Worm (Caenorhabditis elegans) whole organism, early embryonic: ENCODE results near the gene npp-15.

Experiments
- F13C5.2 ChIP-seq: sonication (generic microtip); optimal IDR thresholded peaks from 2 replicates; lab custom pipeline; 2017; ENCODE audit warnings: mild to moderate bottlenecking, missing genetic modification characterization, inconsistent platforms, missing compliant biosample characterization
- aly-1 ChIP-seq: sonication (generic microtip); optimal IDR thresholded peaks from 2 replicates; lab custom pipeline; 2016; ENCODE audit warnings: missing genetic modification characterization, missing compliant biosample characterization
- ama-1 ChIP-seq: fragments of 150-350 bp; optimal IDR thresholded peaks from 2 replicates; lab custom pipeline; 2014
- ceh-36 ChIP-seq: sonication (generic microtip); optimal IDR thresholded peaks from 2 replicates; lab custom pipeline; 2016; ENCODE audit warnings: missing genetic modification characterization, inconsistent platforms, missing compliant biosample characterization
- flt-1 ChIP-seq: fragments of 200-800 bp; sonication (Bioruptor generic); IDR thresholded peaks from 2 replicates; pipeline ENCODE4 v1.3.6; 2022; ENCODE audit warnings: missing genetic modification characterization, missing compliant biosample characterization
- hmg-4 ChIP-seq: fragments of 200-800 bp; sonication (Bioruptor generic); optimal IDR thresholded peaks from 2 replicates; lab custom pipeline; 2018; ENCODE audit warnings: mild to moderate bottlenecking, missing genetic modification characterization, missing compliant biosample characterization
- scrt-1 ChIP-seq: fragments of 200-800 bp; sonication (Bioruptor generic); IDR thresholded peaks from 2 replicates; pipeline ENCODE4 v1.3.6; 2022; ENCODE audit warnings: missing genetic modification characterization, missing compliant biosample characterization
- tbx-11 ChIP-seq: fragments of 200-800 bp; sonication (Bioruptor generic); IDR thresholded peaks from 2 replicates; pipeline ENCODE4 v1.3.6; 2022; ENCODE audit warnings: missing genetic modification characterization, missing compliant biosample characterization

- TF ChIP-seq ama-1 (lab: Kevin White, UChicago) = no peak
- no peak for TF ChIP-seq scrt-1 (GFP tag; lab: Robert Waterston, UW)
- TF ChIP-seq F13C5.2 (tag; lab: Kevin White, UChicago) = no peak
- no peak for TF ChIP-seq hmg-4 (GFP tag; lab: Kevin White, UChicago)
- no peak for TF ChIP-seq tbx-11 (GFP tag; lab: Robert Waterston, UW)
- no peak for TF ChIP-seq aly-1
- no peak for TF ChIP-seq flt-1
- no peak for TF ChIP-seq ceh-36 (tag; lab: Kevin White, UChicago)
Measured at ce11 chrIII:7907515-7907914, 21.3 kb upstream of the npp-15 start, which contains the start of gene pcp-5.
